Worm (Caenorhabditis elegans) whole organism, midembryonic: ENCODE results near the gene htp-1.

Experiments
- T22C8.4 ChIP-seq: fragments of 200-800 bp; sonication (Bioruptor generic); IDR thresholded peaks from 2 replicates; pipeline ENCODE4 v1.3.6; 2022; ENCODE audit warnings: missing genetic modification characterization, missing compliant biosample characterization
- cog-1 ChIP-seq: sonication (generic microtip); optimal IDR thresholded peaks from 2 replicates; lab custom pipeline; 2016; ENCODE audit warnings: missing genetic modification characterization, missing compliant biosample characterization
- flt-1 ChIP-seq: fragments of 200-800 bp; sonication (Bioruptor generic); IDR thresholded peaks from 2 replicates; pipeline ENCODE4 v1.3.6; 2022; ENCODE audit warnings: missing genetic modification characterization, missing compliant biosample characterization
- klf-2 ChIP-seq: fragments of 200-800 bp; sonication (Bioruptor generic); conservative IDR thresholded peaks from 2 replicates; pipeline ENCODE4 v1.3.6; 2022; ENCODE audit warnings: missing genetic modification reagents, missing genetic modification characterization, missing compliant biosample characterization
- ref-1 ChIP-seq: fragments of 200-800 bp; sonication (Bioruptor generic); conservative IDR thresholded peaks from 2 replicates; pipeline ENCODE4 v1.3.6; 2022; ENCODE audit warnings: missing genetic modification reagents, missing genetic modification characterization, missing compliant biosample characterization
- tab-1 ChIP-seq: fragments of 200-800 bp; sonication (Bioruptor generic); IDR thresholded peaks from 2 replicates; pipeline ENCODE4 v1.3.6; 2022; ENCODE audit warnings: missing genetic modification characterization, missing compliant biosample characterization
- ztf-23 ChIP-seq: fragments of 200-800 bp; sonication (Bioruptor generic); IDR thresholded peaks from 2 replicates; pipeline ENCODE4 v1.3.6; 2022; ENCODE audit warnings: missing genetic modification reagents, missing genetic modification characterization, missing compliant biosample characterization

DNA sequence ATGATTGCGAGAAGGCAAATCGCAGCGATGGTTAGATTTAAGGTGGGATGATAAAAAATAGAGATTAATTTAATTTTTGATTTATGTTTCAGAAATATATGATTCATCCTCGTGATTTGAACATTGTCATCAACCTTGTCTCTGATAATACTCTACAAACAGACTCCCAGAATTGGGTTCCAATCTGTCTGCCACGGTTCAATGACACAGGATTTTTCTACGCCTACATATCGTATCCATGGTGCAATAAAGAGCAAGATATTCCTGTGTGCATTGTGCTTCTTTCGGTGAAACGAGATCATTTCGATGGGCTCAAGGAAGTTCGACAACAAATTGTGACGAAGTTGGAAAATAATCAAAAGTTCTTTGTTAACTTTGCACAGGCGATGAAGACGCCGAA, 23.5 kb downstream of the htp-1 start:
- TF ChIP-seq cog-1 (tag; lab: Kevin White, UChicago) (no peak), flt-1 (GFP tag; lab: Robert Waterston, UW) (no peak), klf-2 (no peak), ztf-23 (GFP tag; lab: Robert Waterston, UW) (no peak), ref-1 (GFP tag; lab: Robert Waterston, UW) (no peak), T22C8.4 (GFP tag; lab: Robert Waterston, UW) (no peak), tab-1 (no peak)
